Worm (Caenorhabditis elegans) whole organism, late embryonic: ENCODE data around the gene romo-1.

Source experiments
- F13H6.1 ChIP-seq: sonication (generic microtip); optimal IDR thresholded peaks from 2 replicates; lab custom pipeline; 2016; ENCODE audit warnings: missing genetic modification characterization, missing compliant biosample characterization
- K02D7.2 ChIP-seq: sonication (generic microtip); optimal IDR thresholded peaks from 2 replicates; lab custom pipeline; 2017; ENCODE audit warnings: mild to moderate bottlenecking, missing genetic modification characterization, missing compliant biosample characterization
- K09A11.1 ChIP-seq: sonication (generic microtip); optimal IDR thresholded peaks from 2 replicates; lab custom pipeline; 2017; ENCODE audit warnings: antibody characterized with exemption, mild to moderate bottlenecking, missing genetic modification characterization, missing compliant biosample characterization; ENCODE audit not compliant: insufficient read depth
- T23F11.4 ChIP-seq: fragments of 200-800 bp; sonication (Bioruptor generic); optimal IDR thresholded peaks from 2 replicates; lab custom pipeline; 2018; ENCODE audit warnings: mild to moderate bottlenecking, missing genetic modification characterization, missing compliant biosample characterization
- ahr-1 ChIP-seq: sonication (generic microtip); optimal IDR thresholded peaks from 2 replicates; lab custom pipeline; 2016; ENCODE audit warnings: missing genetic modification characterization, missing compliant biosample characterization
- ama-1 ChIP-seq: fragments of 150-350 bp; optimal IDR thresholded peaks from 2 replicates; lab custom pipeline; 2014
- ceh-14 ChIP-seq: sonication (generic microtip); optimal IDR thresholded peaks from 2 replicates; lab custom pipeline; 2016; ENCODE audit warnings: missing genotype, missing genetic modification characterization, missing compliant biosample characterization
- ceh-19 ChIP-seq: fragments of 200-800 bp; sonication (Bioruptor generic); optimal IDR thresholded peaks from 2 replicates; lab custom pipeline; 2018; ENCODE audit warnings: mild to moderate bottlenecking, missing genetic modification characterization, missing compliant biosample characterization
- ceh-2 ChIP-seq: sonication (generic microtip); optimal IDR thresholded peaks from 2 replicates; lab custom pipeline; 2016; ENCODE audit warnings: missing genotype, missing genetic modification characterization, missing compliant biosample characterization
- ceh-22 ChIP-seq: sonication (generic microtip); optimal IDR thresholded peaks from 2 replicates; lab custom pipeline; 2017; ENCODE audit warnings: missing biosample characterization, missing genetic modification characterization
- ceh-24 ChIP-seq: sonication (generic microtip); optimal IDR thresholded peaks from 2 replicates; lab custom pipeline; 2016; ENCODE audit warnings: mild to moderate bottlenecking, missing genetic modification characterization, missing compliant biosample characterization
- ceh-30 ChIP-seq: fragments of 150-350 bp; optimal IDR thresholded peaks from 2 replicates; lab custom pipeline; 2014; ENCODE audit warnings: missing biosample characterization, missing genetic modification characterization
- ceh-45 ChIP-seq: fragments of 200-800 bp; sonication (Bioruptor generic); IDR thresholded peaks from 2 replicates; pipeline ENCODE4 v1.3.6; 2022; ENCODE audit warnings: missing genetic modification reagents, missing genetic modification characterization, missing compliant biosample characterization
- ceh-48 ChIP-seq: sonication (generic microtip); optimal IDR thresholded peaks from 2 replicates; lab custom pipeline; 2016; ENCODE audit warnings: missing genetic modification characterization, inconsistent platforms, missing compliant biosample characterization
- ceh-6 ChIP-seq: fragments of 200-800 bp; sonication (Bioruptor generic); optimal IDR thresholded peaks from 2 replicates; lab custom pipeline; 2018; ENCODE audit warnings: mild to moderate bottlenecking, missing genetic modification characterization, missing compliant biosample characterization
- che-1 ChIP-seq: sonication (generic microtip); optimal IDR thresholded peaks from 2 replicates; lab custom pipeline; 2016; ENCODE audit warnings: mild to moderate bottlenecking, missing genetic modification characterization, missing compliant biosample characterization
- dve-1 ChIP-seq: sonication (generic microtip); optimal IDR thresholded peaks from 2 replicates; lab custom pipeline; 2017; ENCODE audit warnings: antibody characterized with exemption, mild to moderate bottlenecking, missing genetic modification characterization, missing compliant biosample characterization
- elt-2 ChIP-seq: sonication (generic microtip); optimal IDR thresholded peaks from 2 replicates; lab custom pipeline; 2016; ENCODE audit warnings: missing genetic modification reagents, missing genetic modification characterization, missing compliant biosample characterization
- ets-4 ChIP-seq: sonication (generic microtip); optimal IDR thresholded peaks from 2 replicates; lab custom pipeline; 2016; ENCODE audit warnings: missing genetic modification characterization, missing compliant biosample characterization
- eyg-1 ChIP-seq: sonication (generic microtip); optimal IDR thresholded peaks from 2 replicates; lab custom pipeline; 2016; ENCODE audit warnings: missing genotype, missing genetic modification characterization, missing compliant biosample characterization
- fkh-6 ChIP-seq: sonication (generic microtip); optimal IDR thresholded peaks from 2 replicates; lab custom pipeline; 2016; ENCODE audit warnings: missing genetic modification characterization, missing compliant biosample characterization
- gmeb-2 ChIP-seq: sonication (generic microtip); optimal IDR thresholded peaks from 2 replicates; lab custom pipeline; 2016; ENCODE audit warnings: missing genetic modification characterization, inconsistent platforms, missing compliant biosample characterization
- hlh-13 ChIP-seq: fragments of 200-800 bp; sonication (Bioruptor generic); optimal IDR thresholded peaks from 2 replicates; lab custom pipeline; 2018; ENCODE audit warnings: mild to moderate bottlenecking, missing genetic modification characterization, missing compliant biosample characterization
- hlh-30 ChIP-seq: sonication (generic microtip); optimal IDR thresholded peaks from 2 replicates; lab custom pipeline; 2017; ENCODE audit warnings: antibody characterized with exemption, missing genetic modification characterization, missing compliant biosample characterization; ENCODE audit not compliant: insufficient read depth
- hlh-6 ChIP-seq: sonication (generic microtip); optimal IDR thresholded peaks from 2 replicates; lab custom pipeline; 2016; ENCODE audit warnings: missing genotype, missing genetic modification characterization, missing compliant biosample characterization
- hlh-8 ChIP-seq: sonication (generic microtip); optimal IDR thresholded peaks from 2 replicates; lab custom pipeline; 2016; ENCODE audit warnings: missing genotype, missing genetic modification characterization, missing compliant biosample characterization
- lim-6 ChIP-seq: sonication (generic microtip); optimal IDR thresholded peaks from 2 replicates; lab custom pipeline; 2016; ENCODE audit warnings: missing genetic modification characterization, missing compliant biosample characterization
- nfya-1 ChIP-seq: sonication (generic microtip); optimal IDR thresholded peaks from 2 replicates; lab custom pipeline; 2017; ENCODE audit warnings: missing genetic modification characterization, mild to moderate bottlenecking, missing compliant biosample characterization, antibody characterized with exemption, moderate library complexity
- nhr-232 ChIP-seq: sonication (generic microtip); optimal IDR thresholded peaks from 2 replicates; lab custom pipeline; 2016; ENCODE audit warnings: missing genetic modification characterization, missing compliant biosample characterization
- pha-2 ChIP-seq: sonication (generic microtip); optimal IDR thresholded peaks from 2 replicates; lab custom pipeline; 2017; ENCODE audit warnings: mild to moderate bottlenecking, missing genetic modification characterization, missing compliant biosample characterization
- pha-4 ChIP-seq: fragments of 150-350 bp; optimal IDR thresholded peaks from 2 replicates; lab custom pipeline; 2018; ENCODE audit warnings: missing biosample characterization, missing genetic modification reagents, missing genetic modification characterization
- ref-2 ChIP-seq: sonication (generic microtip); optimal IDR thresholded peaks from 2 replicates; lab custom pipeline; 2016; ENCODE audit warnings: missing genetic modification characterization, missing compliant biosample characterization
- rnt-1 ChIP-seq: sonication (generic microtip); optimal IDR thresholded peaks from 2 replicates; lab custom pipeline; 2016; ENCODE audit warnings: missing genetic modification characterization, missing compliant biosample characterization
- sdc-2 ChIP-seq: sonication (generic microtip); optimal IDR thresholded peaks from 2 replicates; lab custom pipeline; 2016; ENCODE audit warnings: missing genotype, missing genetic modification characterization, missing compliant biosample characterization
- sox-2 ChIP-seq: fragments of 200-800 bp; sonication (Bioruptor generic); IDR thresholded peaks from 2 replicates; pipeline ENCODE4 v1.3.6; 2022; ENCODE audit warnings: missing genetic modification reagents, missing genetic modification characterization, missing compliant biosample characterization
- sox-4 ChIP-seq: sonication (generic microtip); optimal IDR thresholded peaks from 2 replicates; lab custom pipeline; 2017; ENCODE audit warnings: mild to moderate bottlenecking, missing genetic modification characterization, inconsistent platforms, missing compliant biosample characterization
- tbx-7 ChIP-seq: sonication (generic microtip); optimal IDR thresholded peaks from 2 replicates; lab custom pipeline; 2016; ENCODE audit warnings: missing genotype, missing genetic modification characterization, missing compliant biosample characterization
- ttx-3 ChIP-seq: sonication (generic microtip); optimal IDR thresholded peaks from 2 replicates; lab custom pipeline; 2016; ENCODE audit warnings: missing genetic modification reagents, missing genetic modification characterization, missing compliant biosample characterization
- unc-3 ChIP-seq, 2 experiments: fragments of 200-800 bp in 1 of 2; sonication (Bioruptor generic) in 1 of 2; sonication (generic microtip) in 1 of 2; conservative IDR thresholded peaks in 1 of 2; optimal IDR thresholded peaks in 1 of 2; 2 replicates each; pipeline versions ENCODE4 v1.3.6 to Lab custom; 2016 to 2022; ENCODE audit warnings: missing compliant biosample characterization in 2 of 2, missing genetic modification characterization in 2 of 2, missing genetic modification reagents in 1 of 2
- unc-55 ChIP-seq: sonication (generic microtip); optimal IDR thresholded peaks from 2 replicates; lab custom pipeline; 2017; ENCODE audit warnings: missing biosample characterization, missing genetic modification reagents, missing genetic modification characterization
- unc-86 ChIP-seq: sonication (generic microtip); optimal IDR thresholded peaks from 2 replicates; lab custom pipeline; 2016; ENCODE audit warnings: missing genetic modification characterization, missing compliant biosample characterization
- ztf-16 ChIP-seq: sonication (generic microtip); optimal IDR thresholded peaks from 2 replicates; lab custom pipeline; 2017; ENCODE audit warnings: missing genetic modification characterization, missing compliant biosample characterization

Gene romo-1

DNA sequence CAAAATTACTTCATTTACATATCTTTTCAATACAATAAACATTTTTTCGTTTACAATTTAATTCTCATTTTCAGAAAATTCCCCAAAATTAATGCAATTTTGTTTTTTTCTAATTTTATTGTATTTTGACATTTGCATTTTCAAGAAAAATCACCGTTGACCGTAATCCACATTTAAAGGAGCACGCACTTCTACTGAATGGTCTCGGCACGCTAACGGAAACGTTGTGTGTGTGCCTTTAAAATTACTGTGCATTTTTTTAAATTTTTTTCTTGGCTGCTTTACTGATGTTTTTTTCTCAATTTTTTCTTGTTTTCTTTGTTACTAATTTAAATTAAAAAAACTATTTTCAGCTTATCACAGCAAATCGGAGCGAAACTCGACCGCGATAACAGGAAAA lies 22.8 kb upstream of the romo-1 start (continued):
- TF ChIP-seq ceh-24 (tag; lab: Kevin White, UChicago), result no peak

DNA sequence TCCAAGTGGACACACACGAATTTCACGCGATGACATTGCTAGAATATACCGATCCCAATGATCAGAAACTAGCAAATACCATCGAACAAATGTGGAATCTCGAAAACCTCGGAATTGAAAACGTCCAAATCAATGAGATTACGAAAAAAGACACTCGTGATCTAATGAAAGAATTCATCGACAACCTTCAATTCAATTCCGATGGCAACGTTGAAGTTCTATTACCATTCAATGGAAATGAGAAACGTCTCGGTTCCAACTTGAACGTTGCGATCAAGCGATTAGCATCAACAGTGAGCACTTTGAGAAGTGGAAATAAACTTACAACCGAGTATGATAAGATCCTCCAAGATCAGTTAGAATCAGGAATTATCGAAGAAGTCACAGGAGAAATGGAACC lies 17.6 kb upstream of the romo-1 start:
- TF ChIP-seq ttx-3 (tag; lab: Kevin White, UChicago) (no peak), sox-2 (GFP tag; lab: Robert Waterston, UW) (no peak), K02D7.2 (no peak), ets-4 (no peak), sox-4 (tag; lab: Kevin White, UChicago) (no peak), sdc-2 (no peak), eyg-1 (tag; lab: Kevin White, UChicago) (no peak), fkh-6 (tag; lab: Kevin White, UChicago) (no peak), K09A11.1 (tag; lab: Kevin White, UChicago) (no peak), tbx-7 (tag; lab: Kevin White, UChicago) (no peak), pha-2 (tag; lab: Kevin White, UChicago) (no peak), hlh-13 (GFP tag; lab: Kevin White, UChicago) (no peak)

DNA sequence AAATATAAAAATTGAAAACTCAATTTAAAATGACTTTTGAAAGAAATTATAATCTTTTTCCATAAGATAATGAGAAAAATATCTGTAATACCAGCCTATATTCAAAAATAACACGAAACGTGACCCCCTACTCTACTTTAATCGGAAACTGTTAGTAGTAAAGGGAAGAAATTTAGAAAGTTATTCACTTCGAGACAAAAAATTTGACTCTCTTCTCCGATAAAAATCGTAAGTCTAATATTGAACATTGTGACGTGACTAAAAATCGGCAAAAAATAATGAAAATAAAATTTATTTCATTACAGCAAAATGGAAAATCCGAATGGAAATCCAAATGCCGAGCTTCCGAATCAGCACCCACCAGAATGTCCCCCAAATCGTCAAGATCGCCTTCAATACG lies 11.2 kb upstream of the romo-1 start, which contains the start of gene F15D4.6:
Gene F15D4.6 (plus strand): TSS at position 301 of the 400 bp plus-strand sequence.
- TF ChIP-seq F13H6.1 (tag; lab: Kevin White, UChicago) (no peak), elt-2 (tag; lab: Kevin White, UChicago) (no peak), T23F11.4 (GFP tag; lab: Kevin White, UChicago) (no peak), ztf-16 (tag; lab: Kevin White, UChicago) (no peak), hlh-8 (tag; lab: Kevin White, UChicago) (no peak), che-1 (no peak), ceh-6 (GFP tag; lab: Kevin White, UChicago) (no peak), K09A11.1 (tag; lab: Kevin White, UChicago) (no peak), ceh-22 (no peak), ama-1 (lab: Kevin White, UChicago) (no peak), ceh-14 (no peak)
- TF ChIP-seq, all 69 proteins: peak for 0

DNA sequence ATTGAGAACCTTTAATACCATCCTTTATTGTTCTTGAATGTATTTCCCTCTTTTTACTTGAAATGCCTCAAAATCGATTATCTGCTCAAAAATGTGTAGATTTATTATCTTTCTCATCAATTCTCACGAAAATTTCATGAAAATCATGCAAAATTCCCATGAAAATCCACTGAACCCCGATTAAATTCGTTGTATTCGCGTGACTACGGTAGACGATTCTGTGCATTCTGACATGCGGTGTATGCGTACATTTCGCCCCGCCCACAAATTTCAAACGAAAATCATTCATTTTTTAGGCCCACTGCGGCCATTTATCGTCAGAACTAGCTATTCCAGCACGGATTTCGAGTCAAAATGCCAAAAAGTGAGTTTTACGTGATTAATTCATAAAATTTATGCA lies 7.4 kb upstream of the romo-1 start, which contains the start of gene F15D4.5:
Gene F15D4.5 (plus strand): TSS at position 301 of the 400 bp plus-strand sequence.
- TF ChIP-seq pha-2 (tag; lab: Kevin White, UChicago), result no peak
- TF ChIP-seq gmeb-2, result no peak
- no peak for TF ChIP-seq unc-86 (tag; lab: Kevin White, UChicago)
- TF ChIP-seq ceh-45 (GFP tag; lab: Robert Waterston, UW), result no peak
- TF ChIP-seq rnt-1 (tag; lab: Kevin White, UChicago), result no peak
- no peak for TF ChIP-seq nfya-1 (tag; lab: Kevin White, UChicago)
- TF ChIP-seq hlh-13 (GFP tag; lab: Kevin White, UChicago), result no peak
- no peak for TF ChIP-seq fkh-6 (tag; lab: Kevin White, UChicago)
- no peak for TF ChIP-seq sdc-2
- TF ChIP-seq sox-2 (GFP tag; lab: Robert Waterston, UW), result no peak
- TF ChIP-seq ceh-48 (tag; lab: Kevin White, UChicago), result no peak
- TF ChIP-seq hlh-6 (tag; lab: Kevin White, UChicago), result no peak
- TF ChIP-seq unc-55 (GFP tag; lab: Kevin White, UChicago), result no peak
- TF ChIP-seq ceh-30, result no peak
- no peak for TF ChIP-seq ceh-22
- TF ChIP-seq ref-2 (tag; lab: Kevin White, UChicago), result no peak
- no peak for TF ChIP-seq pha-4
- TF ChIP-seq, all 69 proteins: peak for 0

DNA sequence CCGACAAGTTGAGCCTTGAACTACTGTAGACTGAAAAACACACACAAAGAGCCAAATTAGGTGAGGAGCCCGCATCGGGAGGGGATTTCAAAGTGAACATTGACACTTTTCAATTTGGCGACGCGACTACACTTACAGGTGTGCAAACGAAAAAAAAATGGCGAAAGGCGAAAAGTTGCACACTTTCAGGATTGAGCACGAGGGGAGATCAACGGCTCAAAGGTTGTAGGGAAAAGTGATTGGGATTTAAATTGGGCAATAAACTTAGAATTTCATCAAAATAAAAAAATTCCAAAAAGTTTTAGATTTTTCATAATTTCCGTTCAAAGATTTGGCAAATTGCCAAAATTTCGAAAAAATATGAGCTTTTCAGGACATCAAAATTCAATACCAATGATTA lies 5.3 kb upstream of the romo-1 start, which contains the start of gene F15D4.4:
Gene F15D4.4 (minus strand): TSS at position 101 of the 400 bp plus-strand sequence.
- TF ChIP-seq lim-6 (tag; lab: Kevin White, UChicago) (no peak), dve-1 (tag; lab: Kevin White, UChicago) (no peak), unc-3 (GFP tag; conservative IDR thresholded peaks at IDR 0.05; lab: Robert Waterston, UW) (no peak), unc-3 (tag; optimal IDR thresholded peaks at IDR 0.05; lab: Kevin White, UChicago) (no peak), unc-86 (tag; lab: Kevin White, UChicago) (no peak), pha-2 (tag; lab: Kevin White, UChicago) (no peak), ahr-1 (no peak), hlh-30 (tag; lab: Kevin White, UChicago) (no peak), ceh-2 (tag; lab: Kevin White, UChicago) (no peak), nhr-232 (tag; lab: Kevin White, UChicago) (no peak), ceh-19 (GFP tag; lab: Kevin White, UChicago) (no peak), ref-2 (tag; lab: Kevin White, UChicago) (no peak)
